Fruit fly (Drosophila melanogaster) S2 (cell line): Measurements from ENCODE around the gene Usp12-46.

Source experiments
- CG8478 ChIP-seq: fragments of >200 bp; optimal IDR thresholded peaks from 2 replicates; lab custom pipeline; 2018
- CTCF ChIP-seq, 2 experiments: fragments of >200 bp; optimal IDR thresholded peaks; 2 replicates each; lab custom pipeline; 2018

Usp12-46 gene

dm6 chr3R:22727857-22728256 is 22.8 kb upstream of the Usp12-46 start:
- TF ChIP-seq CG8478 (lab: Kevin White, UChicago): no peak
- no peak for TF ChIP-seq CTCF (optimal IDR thresholded peaks at IDR 0.05; lab: Kevin White, UChicago)

- TF ChIP-seq CG8478 (lab: Kevin White, UChicago): no peak
- TF ChIP-seq CTCF (optimal IDR thresholded peaks at IDR 0.05; lab: Kevin White, UChicago): no peak
Observed at dm6 chr3R:22732995-22733394, 17.7 kb upstream of the Usp12-46 start.

dm6 chr3R:22733751-22734150 is 16.9 kb upstream of the Usp12-46 start, which contains the start of gene Takl2:
Gene Takl2 (minus strand): TSS chr3R:22733851.
- TF ChIP-seq CG8478 (lab: Kevin White, UChicago) (no peak), CTCF (optimal IDR thresholded peaks at IDR 0.05; lab: Kevin White, UChicago) (no peak)

- TF ChIP-seq CG8478 (lab: Kevin White, UChicago) (no peak), CTCF (optimal IDR thresholded peaks at IDR 0.05; lab: Kevin White, UChicago) (peak in 1 of 2 experiments; percentile 3)
Observed at dm6 chr3R:22740930-22741329, 9.8 kb upstream of the Usp12-46 start, which contains the start of the genes Dcr-1 and CG6985. Gene Dcr-1 (minus strand): TSS chr3R:22741091. Gene CG6985 (plus strand): TSS chr3R:22741150.

- peak in 1 of 2 experiments; percentile 13 for TF ChIP-seq CTCF (optimal IDR thresholded peaks at IDR 0.05; lab: Kevin White, UChicago)
- no peak for TF ChIP-seq CG8478 (lab: Kevin White, UChicago)
Observed at dm6 chr3R:22745432-22745831, 5.3 kb upstream of the Usp12-46 start, which contains the start of the genes vret and HP1c. Gene vret (minus strand): TSS chr3R:22745581. Gene HP1c (plus strand): TSS chr3R:22745620.

dm6 chr3R:22747423-22748090 is 3.1 kb upstream of the Usp12-46 start, which contains the start of gene CG17141:
Gene CG17141 (minus strand): TSS chr3R:22747599.
- TF ChIP-seq CG8478 (lab: Kevin White, UChicago): no peak
- TF ChIP-seq CTCF (optimal IDR thresholded peaks at IDR 0.05; lab: Kevin White, UChicago): no peak

dm6 chr3R:22748956-22749355 is 1.7 kb upstream of the Usp12-46 start, which contains the start of gene CG31139:
Gene CG31139 (minus strand): TSS chr3R:22749056.
- TF ChIP-seq CG8478 (lab: Kevin White, UChicago): no peak
- no peak for TF ChIP-seq CTCF (optimal IDR thresholded peaks at IDR 0.05; lab: Kevin White, UChicago)

dm6 chr3R:22750039-22750438 is 662 bp upstream of the Usp12-46 start:
- TF ChIP-seq CTCF (optimal IDR thresholded peaks at IDR 0.05; lab: Kevin White, UChicago) (no peak), CG8478 (lab: Kevin White, UChicago) (no peak)

dm6 chr3R:22751111-22751510 is 410 bp downstream of the Usp12-46 start:
- TF ChIP-seq CG8478 (lab: Kevin White, UChicago): no peak
- TF ChIP-seq CTCF (optimal IDR thresholded peaks at IDR 0.05; lab: Kevin White, UChicago): no peak

dm6 chr3R:22751698-22752097 is 997 bp downstream of the Usp12-46 start:
- TF ChIP-seq CG8478 (lab: Kevin White, UChicago) (no peak), CTCF (optimal IDR thresholded peaks at IDR 0.05; lab: Kevin White, UChicago) (no peak)

dm6 chr3R:22752929-22753328 is 2.2 kb downstream of the Usp12-46 start:
- no peak for TF ChIP-seq CG8478 (lab: Kevin White, UChicago)
- no peak for TF ChIP-seq CTCF (optimal IDR thresholded peaks at IDR 0.05; lab: Kevin White, UChicago)

dm6 chr3R:22753600-22753894 is 2.8 kb downstream of the Usp12-46 start:
- TF ChIP-seq CTCF (optimal IDR thresholded peaks at IDR 0.05; lab: Kevin White, UChicago): no peak
- TF ChIP-seq CG8478 (lab: Kevin White, UChicago): no peak

- TF ChIP-seq CTCF (optimal IDR thresholded peaks at IDR 0.05; lab: Kevin White, UChicago) (no peak), CG8478 (lab: Kevin White, UChicago) (no peak)
Observed at dm6 chr3R:22753895-22754774, 3.4 kb downstream of the Usp12-46 start.

- no peak for TF ChIP-seq CTCF (optimal IDR thresholded peaks at IDR 0.05; lab: Kevin White, UChicago)
- no peak for TF ChIP-seq CG8478 (lab: Kevin White, UChicago)
Observed at dm6 chr3R:22755187-22755777, 4.6 kb downstream of the Usp12-46 start.
